Fruit fly (Drosophila melanogaster): Measurements from ENCODE around the gene Gprk2.
A peak's percentile ranks its signal among the peaks of the same experiment; 100 is the strongest.

Gprk2 gene

dm6 chr3R:31424427-31424826, 19.4 kb downstream of the Gprk2 start (continued):
- no peak for TF ChIP-seq vri (GFP tag; optimal IDR thresholded peaks at IDR 0.05)
- TF ChIP-seq svp (GFP tag) = peak; percentile 79
- TF ChIP-seq Met (GFP tag; optimal IDR thresholded peaks at IDR 0.05) = peak; percentile 58
- TF ChIP-seq achi (GFP tag; optimal IDR thresholded peaks at IDR 0.05) = peak; percentile 40
- TF ChIP-seq CG10669 (GFP tag; optimal IDR thresholded peaks at IDR 0.05) = peak; percentile 41
- TF ChIP-seq Hr4 (GFP tag; optimal IDR thresholded peaks at IDR 0.05) = peak; percentile 57
- no peak for TF ChIP-seq Hr38 (GFP tag; optimal IDR thresholded peaks at IDR 0.05)
- peak; percentile 38 for TF ChIP-seq dsx (GFP tag; optimal IDR thresholded peaks at IDR 0.05; ENCODE audit: poor library complexity, severe bottlenecking)
- TF ChIP-seq Smox (GFP tag; optimal IDR thresholded peaks at IDR 0.05) = peak; percentile 57
- no peak for TF ChIP-seq Blimp-1 (GFP tag; optimal IDR thresholded peaks at IDR 0.05)
- peak; percentile 49 for TF ChIP-seq CG3032 (tag; optimal IDR thresholded peaks at IDR 0.05)
- TF ChIP-seq CG15336 (GFP tag; IDR thresholded peaks at IDR 0.05) = peak; percentile 50; the same call in 1 of the 2 replicates
- TF ChIP-seq topi (GFP tag; optimal IDR thresholded peaks at IDR 0.05) = peak; percentile 60
- TF ChIP-seq CG16779 (tag; optimal IDR thresholded peaks at IDR 0.05) = no peak
- TF ChIP-seq net (GFP tag; optimal IDR thresholded peaks at IDR 0.05) = no peak
- peak; percentile 50 for TF ChIP-seq acj6 (GFP tag; optimal IDR thresholded peaks at IDR 0.05)

dm6 chr3R:31435619-31436018, 30.6 kb downstream of the Gprk2 start:
- TF ChIP-seq CG6163 (GFP tag; IDR thresholded peaks at IDR 0.05) (0 out of 3 replicates have a peak, but pooled peaks have one; percentile 20), svp (GFP tag) (peak; percentile 99), CG3032 (tag; optimal IDR thresholded peaks at IDR 0.05) (no peak)

- peak; percentile 18 for TF ChIP-seq Sox14 (GFP tag; optimal IDR thresholded peaks at IDR 0.05)
- TF ChIP-seq Hr4 (GFP tag; optimal IDR thresholded peaks at IDR 0.05) = peak; percentile 41
- no peak for TF ChIP-seq topi (GFP tag; optimal IDR thresholded peaks at IDR 0.05)
- peak; percentile 33 for TF ChIP-seq CG32006 (GFP tag; optimal IDR thresholded peaks at IDR 0.05)
- no peak for TF ChIP-seq Gug (GFP tag; IDR thresholded peaks at IDR 0.05)
- no peak for TF ChIP-seq spab (GFP tag; optimal IDR thresholded peaks at IDR 0.05)
- 0 out of 3 replicates have a peak, but pooled peaks have one; percentile 14 for TF ChIP-seq CG6163 (GFP tag; IDR thresholded peaks at IDR 0.05)
- no peak for TF ChIP-seq fd59A (GFP tag; optimal IDR thresholded peaks at IDR 0.05)
- TF ChIP-seq CG8319 (GFP tag; optimal IDR thresholded peaks at IDR 0.05) = no peak
- TF ChIP-seq CG10669 (GFP tag; optimal IDR thresholded peaks at IDR 0.05) = no peak
- TF ChIP-seq svp (GFP tag) = peak; percentile 54
- no peak for TF ChIP-seq achi (GFP tag; optimal IDR thresholded peaks at IDR 0.05)
- TF ChIP-seq Ets96B (tag; optimal IDR thresholded peaks at IDR 0.05) = no peak
- TF ChIP-seq OdsH (GFP tag; optimal IDR thresholded peaks at IDR 0.05) = peak; percentile 34
- TF ChIP-seq CG3032 (tag; optimal IDR thresholded peaks at IDR 0.05) = no peak
- no peak for TF ChIP-seq CG16779 (tag; optimal IDR thresholded peaks at IDR 0.05)
- peak; percentile 30; the same call in 1 of the 3 replicates for TF ChIP-seq CG8119 (GFP tag; IDR thresholded peaks at IDR 0.05)
- TF ChIP-seq Smox (GFP tag; optimal IDR thresholded peaks at IDR 0.05) = no peak
- TF ChIP-seq CG1621 (tag; optimal IDR thresholded peaks at IDR 0.05) = no peak
- TF ChIP-seq Sox102F (GFP tag; optimal IDR thresholded peaks at IDR 0.05) = no peak
- TF ChIP-seq pdm3 (GFP tag; optimal IDR thresholded peaks at IDR 0.05) = peak; percentile 31
- TF ChIP-seq CG7368 (GFP tag; optimal IDR thresholded peaks at IDR 0.05) = no peak
- no peak for TF ChIP-seq CG6792 (GFP tag; optimal IDR thresholded peaks at IDR 0.05)
- TF ChIP-seq cyc (GFP tag; optimal IDR thresholded peaks at IDR 0.05) = no peak
- no peak for TF ChIP-seq Hr38 (GFP tag; optimal IDR thresholded peaks at IDR 0.05)
- TF ChIP-seq CG11294 (GFP tag; IDR thresholded peaks at IDR 0.05) = no peak
- TF ChIP-seq CG6854 (GFP tag; optimal IDR thresholded peaks at IDR 0.05) = no peak
- no peak for TF ChIP-seq Sox15 (GFP tag; optimal IDR thresholded peaks at IDR 0.05)
- TF ChIP-seq CG31627 (GFP tag; optimal IDR thresholded peaks at IDR 0.05) = peak; percentile 16
- TF ChIP-seq CG15336 (GFP tag; IDR thresholded peaks at IDR 0.05) = peak; percentile 19; the same call in 1 of the 2 replicates
- TF ChIP-seq acj6 (GFP tag; optimal IDR thresholded peaks at IDR 0.05) = peak; percentile 29
- no peak for TF ChIP-seq eg (GFP tag; IDR thresholded peaks at IDR 0.05)
- peak; percentile 2 for TF ChIP-seq CG8632 (GFP tag; optimal IDR thresholded peaks at IDR 0.05)
- TF ChIP-seq Eip78C (GFP tag) = peak; percentile 52
- no peak for TF ChIP-seq fkh (GFP tag; optimal IDR thresholded peaks at IDR 0.05)
- no peak for TF ChIP-seq Eip93F (GFP tag; optimal IDR thresholded peaks at IDR 0.05)
- no peak for TF ChIP-seq Lpt (GFP tag; optimal IDR thresholded peaks at IDR 0.05)
- no peak for TF ChIP-seq CG6276 (GFP tag; optimal IDR thresholded peaks at IDR 0.05)
- TF ChIP-seq Met (GFP tag; optimal IDR thresholded peaks at IDR 0.05) = no peak
- TF ChIP-seq CG11902 (GFP tag; optimal IDR thresholded peaks at IDR 0.05) = no peak
These were observed 32.5 kb downstream of the Gprk2 start for dm6 chr3R:31437420-31438058.

Data from whole organism, prepupa.